Worm (Caenorhabditis elegans) whole organism, L1 larva: Measurements from ENCODE around the gene K07H8.12.

Source experiments
- aly-2 ChIP-seq: fragments of 150-350 bp; optimal IDR thresholded peaks from 2 replicates; lab custom pipeline; 2014; ENCODE audit warnings: missing biosample characterization, missing genetic modification characterization
- ama-1 ChIP-seq: fragments of 150-350 bp; optimal IDR thresholded peaks from 2 replicates; lab custom pipeline; 2014
- blmp-1 ChIP-seq: fragments of 150-350 bp; optimal IDR thresholded peaks from 2 replicates; lab custom pipeline; 2014; ENCODE audit warnings: missing biosample characterization, missing genetic modification characterization
- dpl-1 ChIP-seq, 3 experiments: fragments of 150-350 bp in 2 of 3; sonication (generic microtip) in 1 of 3; optimal IDR thresholded peaks; 2 replicates each; lab custom pipeline; 2014 to 2017; ENCODE audit warnings: missing biosample characterization in 3 of 3, missing genetic modification characterization in 3 of 3, missing genetic modification reagents in 3 of 3
- elt-3 ChIP-seq, 6 experiments: fragments of 150-350 bp in 1 of 6; sonication (generic microtip); optimal IDR thresholded peaks; 2 replicates each; lab custom pipeline; 2017 to 2018; ENCODE audit warnings: missing biosample characterization in 6 of 6, missing genetic modification characterization in 6 of 6, inconsistent platforms in 1 of 6
- fos-1 ChIP-seq: fragments of 150-350 bp; optimal IDR thresholded peaks from 2 replicates; lab custom pipeline; 2014; ENCODE audit warnings: missing biosample characterization, missing genetic modification characterization
- lin-13 ChIP-seq: fragments of 150-350 bp; optimal IDR thresholded peaks from 2 replicates; lab custom pipeline; 2014; ENCODE audit warnings: missing biosample characterization, missing genetic modification reagents, missing genetic modification characterization
- lin-39 ChIP-seq: fragments of 150-350 bp; optimal IDR thresholded peaks from 2 replicates; lab custom pipeline; 2014; ENCODE audit warnings: missing biosample characterization, missing genetic modification reagents, missing genetic modification characterization
- nhr-12 ChIP-seq: sonication (generic microtip); optimal IDR thresholded peaks from 2 replicates; lab custom pipeline; 2017; ENCODE audit warnings: missing biosample characterization, missing genetic modification characterization
- nhr-237 ChIP-seq: fragments of 150-350 bp; optimal IDR thresholded peaks from 2 replicates; lab custom pipeline; 2014; ENCODE audit warnings: missing biosample characterization, missing genetic modification characterization
- nhr-76 ChIP-seq: sonication (generic microtip); optimal IDR thresholded peaks from 2 replicates; lab custom pipeline; 2017; ENCODE audit warnings: missing biosample characterization, missing genetic modification characterization
- nhr-84 ChIP-seq: sonication (generic microtip); optimal IDR thresholded peaks from 2 replicates; lab custom pipeline; 2017; ENCODE audit warnings: missing biosample characterization, missing genetic modification characterization
- pqm-1 ChIP-seq: sonication (generic microtip); optimal IDR thresholded peaks from 3 replicates; lab custom pipeline; 2017; ENCODE audit warnings: missing biosample characterization, missing genetic modification characterization
- ztf-11 ChIP-seq, 2 experiments: sonication (generic microtip); optimal IDR thresholded peaks; 2 replicates each; lab custom pipeline; 2016 to 2017; ENCODE audit warnings: missing genetic modification characterization in 2 of 2, missing biosample characterization in 1 of 2, missing compliant biosample characterization in 1 of 2

DNA sequence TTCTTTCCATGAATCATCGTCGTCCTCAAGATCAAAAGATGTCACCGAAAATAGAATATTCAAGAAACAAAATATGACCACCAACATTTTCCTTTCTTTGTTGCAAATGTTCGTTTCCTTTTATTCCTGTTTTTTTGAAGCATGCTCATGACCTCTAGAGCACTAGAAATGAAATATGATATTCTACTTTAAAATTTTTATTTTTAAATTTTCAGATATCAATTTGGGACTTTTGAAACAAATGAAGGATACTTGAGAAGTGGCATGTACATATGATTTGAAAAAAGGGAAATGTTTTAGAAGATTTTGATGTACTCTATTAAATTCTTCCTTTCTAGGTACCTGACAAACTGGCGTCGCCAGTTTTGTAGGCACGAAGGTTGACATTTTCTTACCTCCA lies 1.3 kb downstream of the K07H8.12 start, which contains the start of gene K07H8.11:
- TF ChIP-seq dpl-1 (GFP tag; optimal IDR thresholded peaks at IDR 0.05; lab: Kevin White, UChicago) (no peak), nhr-12 (tag; lab: Kevin White, UChicago) (no peak), lin-13 (GFP tag; lab: Kevin White, UChicago) (no peak), nhr-237 (tag; lab: Kevin White, UChicago) (no peak), ama-1 (no peak), nhr-76 (tag; lab: Kevin White, UChicago) (no peak), fos-1 (tag; lab: Kevin White, UChicago) (no peak), elt-3 (tag; optimal IDR thresholded peaks at IDR 0.05; lab: Kevin White, UChicago) (no peak), ztf-11 (tag; optimal IDR thresholded peaks at IDR 0.05; lab: Kevin White, UChicago) (no peak), nhr-84 (tag; lab: Kevin White, UChicago) (no peak), blmp-1 (tag; lab: Kevin White, UChicago) (no peak), pqm-1 (tag; lab: Kevin White, UChicago) (no peak), aly-2 (tag; lab: Kevin White, UChicago) (no peak), lin-39 (tag; lab: Kevin White, UChicago) (no peak)
